Fruit fly (Drosophila melanogaster): ENCODE measurements around the gene CG42307.

DNA sequence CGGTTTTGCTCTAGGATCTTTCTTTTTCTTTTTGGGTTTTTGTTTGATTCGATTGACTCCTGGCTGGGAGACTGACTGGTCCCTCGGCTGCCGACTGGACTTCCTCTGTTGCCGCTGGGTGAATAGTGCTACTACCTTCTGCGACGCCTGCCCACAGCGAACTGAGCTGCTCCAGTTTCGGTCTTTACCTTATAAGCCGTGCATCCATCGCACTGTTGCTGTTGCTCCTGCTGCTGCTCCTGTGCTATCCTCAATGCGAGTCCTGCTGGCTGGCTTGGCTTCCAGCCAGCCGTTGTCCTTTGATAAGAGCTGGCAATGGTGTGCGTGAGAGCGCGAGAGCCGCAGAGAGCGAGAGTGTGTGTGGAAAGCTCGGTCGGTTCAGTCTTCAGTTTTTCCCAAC is 16.2 kb upstream of the CG42307 start, which contains the start of gene unc-13-4A:
- no peak for TF ChIP-seq CG12768 (GFP tag; optimal IDR thresholded peaks at IDR 0.05)
- no peak for TF ChIP-seq kay (GFP tag; ENCODE audit: borderline replicate concordance)
- no peak for TF ChIP-seq CG33017 (tag; optimal IDR thresholded peaks at IDR 0.05)
- TF ChIP-seq CG1620 (GFP tag; optimal IDR thresholded peaks at IDR 0.05) = no peak
- no peak for TF ChIP-seq cic (GFP tag; optimal IDR thresholded peaks at IDR 0.05)

Data from whole organism, adult.